Worm (Caenorhabditis elegans) whole organism, L2 larva: Measurements from ENCODE around the gene dpy-31.

Source experiments
- C34F6.9 ChIP-seq: fragments of 150-350 bp; optimal IDR thresholded peaks from 2 replicates; lab custom pipeline; 2014; ENCODE audit warnings: missing biosample characterization, missing genetic modification characterization
- F13H6.1 ChIP-seq: sonication (generic microtip); optimal IDR thresholded peaks from 2 replicates; lab custom pipeline; 2016; ENCODE audit warnings: missing genetic modification characterization, missing compliant biosample characterization
- Y55F3AM.14 ChIP-seq: fragments of 200-800 bp; sonication (Bioruptor generic); optimal IDR thresholded peaks from 2 replicates; lab custom pipeline; 2018; ENCODE audit warnings: mild to moderate bottlenecking, missing genetic modification characterization, missing compliant biosample characterization
- ZK546.5 ChIP-seq: sonication (generic microtip); optimal IDR thresholded peaks from 2 replicates; lab custom pipeline; 2017; ENCODE audit warnings: missing biosample characterization, missing genetic modification characterization
- alr-1 ChIP-seq: fragments of 150-350 bp; optimal IDR thresholded peaks from 2 replicates; lab custom pipeline; 2014; ENCODE audit warnings: missing biosample characterization, missing genetic modification characterization
- aly-2 ChIP-seq: fragments of 150-350 bp; optimal IDR thresholded peaks from 2 replicates; lab custom pipeline; 2014; ENCODE audit warnings: missing biosample characterization, missing genetic modification characterization
- ama-1 ChIP-seq: fragments of 150-350 bp; optimal IDR thresholded peaks from 2 replicates; lab custom pipeline; 2018; ENCODE audit warnings: inconsistent platforms
- blmp-1 ChIP-seq: sonication (generic microtip); optimal IDR thresholded peaks from 2 replicates; lab custom pipeline; 2017; ENCODE audit warnings: missing genetic modification characterization, mild to moderate bottlenecking, missing compliant biosample characterization, antibody characterized with exemption, moderate library complexity; ENCODE audit not compliant: insufficient read depth
- ceh-16 ChIP-seq: fragments of 150-350 bp; optimal IDR thresholded peaks from 2 replicates; lab custom pipeline; 2014; ENCODE audit warnings: missing biosample characterization, missing genetic modification characterization
- ceh-82 ChIP-seq: fragments of 150-350 bp; optimal IDR thresholded peaks from 2 replicates; lab custom pipeline; 2014; ENCODE audit warnings: missing biosample characterization, missing genetic modification characterization
- crh-2 ChIP-seq: sonication (generic microtip); optimal IDR thresholded peaks from 2 replicates; lab custom pipeline; 2017; ENCODE audit warnings: missing biosample characterization, missing genetic modification characterization
- dmd-4 ChIP-seq: sonication (generic microtip); optimal IDR thresholded peaks from 2 replicates; lab custom pipeline; 2017; ENCODE audit warnings: missing biosample characterization, missing genetic modification characterization
- egl-27 ChIP-seq: sonication (generic microtip); optimal IDR thresholded peaks from 3 replicates; lab custom pipeline; 2017; ENCODE audit warnings: missing biosample characterization, missing genetic modification reagents, missing genetic modification characterization
- elt-1 ChIP-seq: fragments of 150-350 bp; optimal IDR thresholded peaks from 2 replicates; lab custom pipeline; 2014; ENCODE audit warnings: missing biosample characterization, missing genetic modification characterization
- fos-1 ChIP-seq: fragments of 150-350 bp; optimal IDR thresholded peaks from 2 replicates; lab custom pipeline; 2014; ENCODE audit warnings: missing biosample characterization, missing genetic modification characterization
- gmeb-1 ChIP-seq: fragments of 150-350 bp; optimal IDR thresholded peaks from 2 replicates; lab custom pipeline; 2014; ENCODE audit warnings: missing biosample characterization, missing genetic modification characterization
- lin-11 ChIP-seq: fragments of 150-350 bp; sonication (generic microtip); optimal IDR thresholded peaks from 2 replicates; lab custom pipeline; 2014; ENCODE audit warnings: missing biosample characterization, missing genetic modification characterization, inconsistent platforms, mixed read lengths
- lin-13 ChIP-seq: fragments of 150-350 bp; optimal IDR thresholded peaks from 2 replicates; lab custom pipeline; 2014; ENCODE audit warnings: missing biosample characterization, missing genetic modification reagents, missing genetic modification characterization
- lin-39 ChIP-seq: fragments of 150-350 bp; optimal IDR thresholded peaks from 2 replicates; lab custom pipeline; 2014; ENCODE audit warnings: missing biosample characterization, missing genetic modification reagents, missing genetic modification characterization
- lsy-2 ChIP-seq, 2 experiments: fragments of 150-350 bp in 1 of 2; sonication (generic microtip) in 1 of 2; optimal IDR thresholded peaks; 2 replicates each; lab custom pipeline; 2014 to 2017; ENCODE audit warnings: missing biosample characterization in 2 of 2, missing genetic modification characterization in 2 of 2
- mab-5 ChIP-seq: fragments of 150-350 bp; optimal IDR thresholded peaks from 2 replicates; lab custom pipeline; 2014; ENCODE audit warnings: missing biosample characterization, missing genetic modification characterization
- mbf-1 ChIP-seq: sonication (generic microtip); optimal IDR thresholded peaks from 2 replicates; lab custom pipeline; 2017; ENCODE audit warnings: missing biosample characterization, missing genetic modification characterization
- mdl-1 ChIP-seq, 2 experiments: fragments of 150-350 bp in 1 of 2; sonication (generic microtip) in 1 of 2; optimal IDR thresholded peaks; 2 replicates each; lab custom pipeline; 2017; ENCODE audit warnings: missing biosample characterization in 2 of 2, missing genetic modification characterization in 2 of 2
- nhr-11 ChIP-seq: fragments of 150-350 bp; optimal IDR thresholded peaks from 2 replicates; lab custom pipeline; 2014; ENCODE audit warnings: missing biosample characterization, missing genetic modification characterization
- nhr-129 ChIP-seq: fragments of 150-350 bp; optimal IDR thresholded peaks from 2 replicates; lab custom pipeline; 2014; ENCODE audit warnings: missing biosample characterization, missing genetic modification characterization
- nhr-237 ChIP-seq: fragments of 150-350 bp; optimal IDR thresholded peaks from 2 replicates; lab custom pipeline; 2014; ENCODE audit warnings: missing biosample characterization, missing genetic modification characterization
- nhr-25 ChIP-seq: fragments of 150-350 bp; sonication (generic microtip); optimal IDR thresholded peaks from 3 replicates; lab custom pipeline; 2014; ENCODE audit warnings: missing biosample characterization, missing genetic modification characterization
- nhr-77 ChIP-seq: fragments of 150-350 bp; optimal IDR thresholded peaks from 2 replicates; lab custom pipeline; 2014; ENCODE audit warnings: missing biosample characterization, missing genetic modification characterization
- peb-1 ChIP-seq: fragments of 150-350 bp; optimal IDR thresholded peaks from 2 replicates; lab custom pipeline; 2014; ENCODE audit warnings: missing biosample characterization, missing genetic modification characterization
- sem-4 ChIP-seq: fragments of 150-350 bp; optimal IDR thresholded peaks from 2 replicates; lab custom pipeline; 2014; ENCODE audit warnings: missing biosample characterization, missing genetic modification reagents, missing genetic modification characterization
- sma-3 ChIP-seq: sonication (generic microtip); optimal IDR thresholded peaks from 2 replicates; lab custom pipeline; 2016; ENCODE audit warnings: missing genetic modification reagents, missing genetic modification characterization, missing compliant biosample characterization
- sma-9 ChIP-seq, 2 experiments: fragments of 150-350 bp in 1 of 2; sonication (generic microtip) in 1 of 2; optimal IDR thresholded peaks; 2 replicates each; lab custom pipeline; 2014 to 2016; ENCODE audit warnings: missing genetic modification characterization in 2 of 2, mild to moderate bottlenecking in 1 of 2, missing biosample characterization in 1 of 2, missing compliant biosample characterization in 1 of 2, missing genetic modification reagents in 1 of 2, moderate library complexity in 1 of 2
- snpc-4 ChIP-seq: fragments of 150-350 bp; optimal IDR thresholded peaks from 2 replicates; lab custom pipeline; 2014; ENCODE audit warnings: missing biosample characterization, missing genetic modification characterization
- unc-39 ChIP-seq: fragments of 150-350 bp; optimal IDR thresholded peaks from 2 replicates; lab custom pipeline; 2014; ENCODE audit warnings: missing biosample characterization, missing genetic modification characterization
- unc-55 ChIP-seq: fragments of 150-350 bp; sonication (generic microtip); optimal IDR thresholded peaks from 3 replicates; lab custom pipeline; 2014; ENCODE audit warnings: missing biosample characterization, missing genetic modification reagents, missing genetic modification characterization
- unc-62 ChIP-seq: fragments of 150-350 bp; optimal IDR thresholded peaks from 2 replicates; lab custom pipeline; 2014; ENCODE audit warnings: missing biosample characterization, missing genetic modification reagents, missing genetic modification characterization
- zag-1 ChIP-seq: fragments of 150-350 bp; optimal IDR thresholded peaks from 2 replicates; lab custom pipeline; 2014; ENCODE audit warnings: missing biosample characterization, missing genetic modification characterization
- ztf-1 ChIP-seq: fragments of 200-800 bp; sonication (Bioruptor generic); conservative IDR thresholded peaks from 2 replicates; pipeline ENCODE4 v1.3.6; 2022; ENCODE audit warnings: missing genetic modification characterization, missing compliant biosample characterization
- ztf-11 ChIP-seq: sonication (generic microtip); optimal IDR thresholded peaks from 2 replicates; lab custom pipeline; 2017; ENCODE audit warnings: missing biosample characterization, missing genetic modification characterization
- ztf-4 ChIP-seq: fragments of 150-350 bp; optimal IDR thresholded peaks from 2 replicates; lab custom pipeline; 2014; ENCODE audit warnings: missing biosample characterization, missing genetic modification characterization

dpy-31 gene

DNA sequence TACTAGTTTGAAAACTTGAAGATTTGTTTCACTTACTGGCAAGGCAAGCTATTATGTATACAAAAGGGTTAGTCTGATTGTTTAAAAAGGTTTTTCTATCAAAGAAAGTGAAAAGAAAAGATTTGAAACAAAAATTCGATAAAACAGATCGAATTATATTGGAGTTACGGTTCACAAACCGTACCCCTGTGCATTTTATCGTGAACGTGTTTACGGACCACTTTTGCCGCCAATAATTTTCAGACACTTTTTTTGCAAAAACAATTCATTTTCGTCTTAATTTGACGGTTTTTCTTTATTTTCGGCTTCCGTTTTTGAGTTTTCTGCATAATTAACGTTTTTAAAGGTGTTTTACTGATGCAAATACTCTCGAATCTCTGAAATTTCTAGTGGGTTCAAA is 36.7 kb upstream of the dpy-31 start:
- TF ChIP-seq lin-39 (no peak), mab-5 (tag; lab: Kevin White, UChicago) (no peak), snpc-4 (tag; lab: Kevin White, UChicago) (no peak), lsy-2 (tag; optimal IDR thresholded peaks at IDR 0.05; lab: Kevin White, UChicago) (no peak), fos-1 (tag; lab: Kevin White, UChicago) (no peak), elt-1 (no peak), mbf-1 (tag; lab: Kevin White, UChicago) (no peak), Y55F3AM.14 (GFP tag; lab: Kevin White, UChicago) (no peak), nhr-11 (tag; lab: Kevin White, UChicago) (no peak), unc-39 (tag; lab: Kevin White, UChicago) (no peak), ztf-1 (no peak), sem-4 (tag; lab: Kevin White, UChicago) (no peak), crh-2 (tag; lab: Kevin White, UChicago) (no peak), ama-1 (lab: Kevin White, UChicago) (no peak)

- TF ChIP-seq egl-27 (peak; percentile 43), mdl-1 (tag; optimal IDR thresholded peaks at IDR 0.05; lab: Kevin White, UChicago) (peak in 1 of 2 experiments; percentile 21), gmeb-1 (tag; lab: Kevin White, UChicago) (peak; percentile 52), nhr-25 (no peak), unc-55 (GFP tag; lab: Kevin White, UChicago) (peak; percentile 57), nhr-77 (tag; lab: Kevin White, UChicago) (no peak), unc-62 (no peak), dmd-4 (no peak), F13H6.1 (tag; lab: Kevin White, UChicago) (peak; percentile 51), alr-1 (tag; lab: Kevin White, UChicago) (no peak), sem-4 (tag; lab: Kevin White, UChicago) (no peak), fos-1 (tag; lab: Kevin White, UChicago) (peak; percentile 95), C34F6.9 (tag; lab: Kevin White, UChicago) (peak; percentile 80), nhr-129 (tag; lab: Kevin White, UChicago) (peak; percentile 76), crh-2 (tag; lab: Kevin White, UChicago) (peak; percentile 87), ZK546.5 (tag; lab: Kevin White, UChicago) (no peak), blmp-1 (tag; lab: Kevin White, UChicago) (peak; percentile 71), sma-9 (GFP tag; optimal IDR thresholded peaks at IDR 0.05; lab: Kevin White, UChicago) (peak; percentile 73), sma-9 (tag; optimal IDR thresholded peaks at IDR 0.05; lab: Kevin White, UChicago) (no peak), lsy-2 (tag; optimal IDR thresholded peaks at IDR 0.05; lab: Kevin White, UChicago) (peak in 1 of 2 experiments; percentile 50)
Observed at ce11 chrIII:7165816-7166229, 36.2 kb upstream of the dpy-31 start.

DNA sequence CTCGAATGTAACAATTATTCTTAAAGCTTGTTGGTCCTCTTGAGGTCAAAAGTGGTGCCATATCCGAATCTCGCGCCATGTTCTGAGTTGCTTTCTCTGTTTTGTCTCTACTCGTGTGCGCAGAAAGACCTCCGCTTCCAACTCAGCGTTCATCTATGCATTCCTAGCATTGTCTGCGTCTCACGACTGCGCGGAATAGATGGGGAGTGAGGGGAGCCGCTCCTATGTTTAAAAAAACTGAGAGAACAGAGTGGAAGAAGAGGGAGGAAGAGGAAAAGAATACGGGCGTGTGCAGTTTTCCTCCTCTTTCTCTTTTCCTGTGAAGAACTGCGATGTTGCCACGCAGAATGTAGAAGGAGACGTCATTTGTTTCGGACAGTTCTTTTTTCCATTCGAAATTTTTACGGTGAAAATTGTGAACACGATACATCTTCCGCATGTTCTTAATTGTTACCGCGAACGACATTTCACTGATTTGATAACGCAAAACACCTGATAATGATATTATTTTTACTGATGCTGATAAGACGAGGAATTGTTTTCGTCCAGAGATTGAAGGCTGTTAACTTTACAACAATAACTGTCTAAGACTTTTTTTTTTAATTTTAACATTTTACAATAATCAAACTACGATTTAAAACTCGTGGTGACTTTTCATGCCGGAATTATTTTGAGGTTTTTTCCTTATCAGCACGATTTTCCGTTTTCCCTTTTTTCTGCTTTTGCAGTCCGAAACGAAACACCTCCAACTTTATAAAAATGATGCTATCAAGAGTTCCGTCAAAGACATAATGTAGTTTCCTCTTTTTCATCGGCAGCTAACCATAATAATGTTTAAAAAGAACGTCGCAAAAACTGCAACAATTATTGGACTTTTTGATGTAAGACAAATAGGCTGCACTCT is 35.1 kb upstream of the dpy-31 start:
- TF ChIP-seq ztf-11 (tag; lab: Kevin White, UChicago) (no peak), fos-1 (tag; lab: Kevin White, UChicago) (peak; percentile 58), mbf-1 (tag; lab: Kevin White, UChicago) (no peak), crh-2 (tag; lab: Kevin White, UChicago) (peak; percentile 71), nhr-11 (tag; lab: Kevin White, UChicago) (no peak), sma-3 (GFP tag; lab: Kevin White, UChicago) (no peak), egl-27 (peak; percentile 74), mab-5 (tag; lab: Kevin White, UChicago) (peak; percentile 16), snpc-4 (tag; lab: Kevin White, UChicago) (no peak), nhr-237 (no peak), C34F6.9 (tag; lab: Kevin White, UChicago) (peak; percentile 77), F13H6.1 (tag; lab: Kevin White, UChicago) (peak; percentile 44), unc-62 (no peak), ceh-16 (tag; lab: Kevin White, UChicago) (no peak), zag-1 (tag; lab: Kevin White, UChicago) (peak; percentile 62), peb-1 (tag; lab: Kevin White, UChicago) (no peak), nhr-129 (tag; lab: Kevin White, UChicago) (peak; percentile 76), nhr-25 (peak; percentile 5), aly-2 (no peak), lin-13 (GFP tag; lab: Kevin White, UChicago) (peak; percentile 5), ama-1 (lab: Kevin White, UChicago) (no peak), dmd-4 (no peak), lin-39 (no peak), lin-11 (tag; lab: Kevin White, UChicago) (peak; percentile 63), lsy-2 (tag; optimal IDR thresholded peaks at IDR 0.05; lab: Kevin White, UChicago) (peak in 1 of 2 experiments; percentile 69), ceh-82 (tag; lab: Kevin White, UChicago) (no peak), alr-1 (tag; lab: Kevin White, UChicago) (no peak), unc-55 (GFP tag; lab: Kevin White, UChicago) (peak; percentile 82), mdl-1 (tag; optimal IDR thresholded peaks at IDR 0.05; lab: Kevin White, UChicago) (peak; percentile 23 to 29), ztf-4 (tag; lab: Kevin White, UChicago) (peak; percentile 32), sma-9 (GFP tag; optimal IDR thresholded peaks at IDR 0.05; lab: Kevin White, UChicago) (peak; percentile 13), sma-9 (tag; optimal IDR thresholded peaks at IDR 0.05; lab: Kevin White, UChicago) (no peak)
